Fruit fly (Drosophila melanogaster): ENCODE data around the gene vanin-like.

The vanin-like gene

dm6 chrX:6192332-6192731 is 10.0 kb downstream of the vanin-like start, which contains the start of gene Ca-alpha1T:
Gene Ca-alpha1T, minus strand, starts transcription at chrX:6192483.
- no peak for TF ChIP-seq CG17801 (GFP tag; optimal IDR thresholded peaks at IDR 0.05; ENCODE audit: partially characterized antibody)

DNA sequence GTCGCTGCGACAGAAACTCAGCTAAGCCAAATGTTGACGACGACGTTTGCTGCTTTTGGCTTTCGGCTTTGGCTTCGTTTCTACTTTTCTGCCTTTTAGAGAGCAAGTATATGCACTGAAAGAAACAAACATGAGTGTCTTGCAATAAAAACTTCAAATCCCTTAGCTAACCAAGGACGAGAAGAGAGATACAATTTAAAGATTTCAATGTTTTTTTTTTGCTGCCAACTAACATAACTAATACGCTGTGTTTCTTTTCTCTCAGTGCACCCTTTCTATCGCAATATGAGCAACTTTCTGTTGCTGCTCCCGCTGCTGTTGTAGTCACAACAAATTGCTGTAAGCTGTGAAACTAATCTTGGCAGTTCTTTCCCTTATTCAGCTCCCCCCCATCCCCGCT is 22.9 kb downstream of the vanin-like start:
- TF ChIP-seq CG17801 (GFP tag; optimal IDR thresholded peaks at IDR 0.05; ENCODE audit: partially characterized antibody): no peak

DNA sequence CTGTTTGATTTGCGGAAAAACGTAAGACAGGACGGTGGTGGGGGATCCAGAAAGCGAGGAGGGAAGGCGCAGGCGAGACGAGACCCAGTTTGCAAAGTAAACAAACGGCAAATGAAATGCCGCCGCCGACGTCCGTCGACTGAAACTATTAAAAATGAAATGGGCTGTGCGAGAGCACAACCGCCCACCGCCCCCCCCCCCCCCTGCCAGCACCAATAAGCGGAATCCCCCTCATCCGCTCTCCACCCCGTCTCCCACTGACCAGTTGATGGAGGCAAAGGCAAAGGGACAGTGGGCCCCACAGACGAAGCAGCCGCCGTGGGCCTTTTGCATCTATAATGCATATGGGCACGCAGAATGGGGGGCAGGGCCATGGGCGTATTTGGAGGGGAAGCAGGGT is 35.6 kb downstream of the vanin-like start:
- TF ChIP-seq CG17801 (GFP tag; optimal IDR thresholded peaks at IDR 0.05; ENCODE audit: partially characterized antibody): no peak

DNA sequence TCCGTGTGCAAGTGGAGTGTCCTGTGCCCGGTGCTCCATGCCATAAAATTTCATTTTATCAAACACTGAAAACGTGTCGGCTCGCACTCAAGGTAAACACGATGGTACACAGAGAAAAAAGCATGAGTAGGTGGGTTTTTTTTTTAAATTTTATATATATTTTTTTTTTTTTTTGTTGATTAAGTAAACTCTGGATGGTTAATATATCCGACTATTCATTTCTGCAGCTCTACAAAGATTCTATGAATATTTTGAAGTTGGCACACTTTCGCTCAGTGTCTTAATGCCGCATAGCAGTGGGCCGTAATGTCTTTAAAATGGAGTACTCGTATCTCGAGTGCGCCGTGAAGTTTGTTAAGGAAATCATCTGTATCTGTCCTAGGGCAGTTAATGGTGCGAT is 50.4 kb downstream of the vanin-like start:
- TF ChIP-seq CG17801 (GFP tag; optimal IDR thresholded peaks at IDR 0.05; ENCODE audit: partially characterized antibody): no peak

Data from ovary, adult (tissue).